Worm (Caenorhabditis elegans): ENCODE results near the gene T28C12.2.
A peak's percentile ranks its signal among the peaks of the same experiment; 100 is the strongest.

The T28C12.2 gene

DNA sequence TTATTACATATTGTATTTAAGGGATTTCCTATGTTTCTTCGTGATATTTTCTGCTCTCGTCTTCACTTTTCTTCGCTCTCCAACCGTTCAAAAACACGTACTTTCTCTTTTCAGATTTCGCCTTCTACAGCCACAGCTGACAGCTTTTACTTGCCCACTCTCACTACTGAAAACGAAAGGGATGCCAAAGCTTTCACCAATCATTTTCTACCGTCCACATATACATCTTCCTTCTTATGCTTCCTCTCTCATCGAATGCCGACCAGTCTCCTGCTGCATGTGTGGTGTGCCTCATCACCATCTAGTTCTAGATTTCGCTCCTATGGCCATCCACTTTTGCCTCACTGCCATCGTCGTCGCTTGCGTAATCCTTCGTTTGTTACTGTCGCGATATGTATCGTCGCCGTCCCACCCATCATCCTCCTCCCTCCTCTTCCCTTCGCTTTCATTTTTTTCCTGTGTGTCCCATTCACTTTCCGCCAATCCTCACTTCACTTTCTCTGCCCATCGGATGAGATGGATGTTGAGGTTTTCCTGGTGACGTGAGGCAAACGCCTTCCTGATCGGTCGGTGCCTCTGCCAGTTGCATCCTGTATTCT, 24.3 kb downstream of the T28C12.2 start:
- TF ChIP-seq gmeb-2 (tag; optimal IDR thresholded peaks at IDR 0.05) (no peak), nhr-232 (tag; optimal IDR thresholded peaks at IDR 0.05) (no peak), F13H6.1 (tag; optimal IDR thresholded peaks at IDR 0.05) (peak; percentile 60), hlh-8 (tag; optimal IDR thresholded peaks at IDR 0.05) (no peak), ceh-31 (tag; optimal IDR thresholded peaks at IDR 0.05) (peak; percentile 20), eyg-1 (tag; optimal IDR thresholded peaks at IDR 0.05) (no peak)

DNA sequence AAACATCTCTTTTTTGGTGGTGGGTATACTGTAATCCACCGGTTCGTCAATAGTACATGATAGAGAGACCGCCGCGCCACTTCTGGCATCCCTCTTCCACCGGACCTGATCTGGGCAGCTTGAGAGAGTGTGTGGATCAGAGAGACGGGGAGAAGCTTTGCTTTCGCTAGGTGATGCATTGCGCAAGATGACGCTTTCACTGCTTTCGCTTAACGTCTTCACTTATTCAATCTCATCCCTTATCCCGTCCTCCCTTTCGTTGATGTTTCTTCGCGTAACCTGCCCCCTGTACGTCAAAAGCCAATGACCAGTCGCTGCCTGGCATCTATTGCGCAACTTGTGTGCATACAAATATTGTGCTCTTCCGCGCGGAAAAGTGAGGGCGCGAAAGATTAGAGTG, 25.2 kb downstream of the T28C12.2 start:
- TF ChIP-seq pag-3 (tag; optimal IDR thresholded peaks at IDR 0.05; ENCODE audit: borderline replicate concordance) (no peak), unc-86 (tag; optimal IDR thresholded peaks at IDR 0.05) (no peak), ref-2 (tag; optimal IDR thresholded peaks at IDR 0.05) (peak; percentile 75), hlh-30 (tag; optimal IDR thresholded peaks at IDR 0.05; ENCODE audit: insufficient read depth) (no peak), C38D4.7 (GFP tag; optimal IDR thresholded peaks at IDR 0.05) (no peak), fkh-6 (tag; optimal IDR thresholded peaks at IDR 0.05) (no peak), ceh-22 (tag; optimal IDR thresholded peaks at IDR 0.05) (no peak), F13H6.1 (tag; optimal IDR thresholded peaks at IDR 0.05) (peak; percentile 78), fkh-10 (GFP tag; optimal IDR thresholded peaks at IDR 0.05) (no peak), odd-2 (tag; optimal IDR thresholded peaks at IDR 0.05) (no peak), dmd-4 (tag; optimal IDR thresholded peaks at IDR 0.05; ENCODE audit: borderline replicate concordance) (peak; percentile 4), unc-42 (tag; optimal IDR thresholded peaks at IDR 0.05) (no peak), ceh-45 (GFP tag; IDR thresholded peaks at IDR 0.05) (no peak), zip-5 (tag; optimal IDR thresholded peaks at IDR 0.05) (no peak), ahr-1 (tag; optimal IDR thresholded peaks at IDR 0.05) (no peak), pqm-1 (tag; optimal IDR thresholded peaks at IDR 0.05) (no peak)

DNA sequence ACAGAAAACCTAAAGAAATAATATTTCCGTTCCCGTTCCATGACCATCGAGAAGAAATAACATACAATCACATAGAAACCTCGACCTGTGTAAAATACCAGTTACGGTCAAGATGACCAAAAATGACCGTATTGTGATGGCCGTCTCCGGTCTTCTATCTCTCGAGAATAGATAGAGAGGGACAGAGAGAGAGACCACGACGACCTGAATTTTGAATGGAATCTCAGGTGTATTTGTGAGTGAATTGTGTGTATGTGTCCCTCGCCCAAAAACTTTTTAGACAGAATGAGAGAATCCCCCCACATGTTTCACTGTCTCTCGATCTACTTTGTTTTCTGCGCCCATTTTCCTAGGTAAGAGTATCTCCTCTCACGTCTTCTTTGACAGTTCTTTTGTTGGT, 25.8 kb downstream of the T28C12.2 start:
- TF ChIP-seq lim-6 (tag; optimal IDR thresholded peaks at IDR 0.05) (no peak), pros-1 (tag; optimal IDR thresholded peaks at IDR 0.05) (no peak), ceh-31 (tag; optimal IDR thresholded peaks at IDR 0.05) (no peak), unc-55 (GFP tag; optimal IDR thresholded peaks at IDR 0.05) (no peak), elt-4 (tag; optimal IDR thresholded peaks at IDR 0.05) (no peak), pha-2 (tag; optimal IDR thresholded peaks at IDR 0.05) (no peak), sdc-2 (tag; optimal IDR thresholded peaks at IDR 0.05) (no peak), F13H6.1 (tag; optimal IDR thresholded peaks at IDR 0.05) (no peak), ceh-48 (tag; optimal IDR thresholded peaks at IDR 0.05) (no peak), ceh-18 (tag; optimal IDR thresholded peaks at IDR 0.05) (no peak), hlh-13 (GFP tag; optimal IDR thresholded peaks at IDR 0.05) (no peak), dve-1 (tag; optimal IDR thresholded peaks at IDR 0.05) (no peak), lin-11 (tag; optimal IDR thresholded peaks at IDR 0.05) (no peak), ahr-1 (tag; optimal IDR thresholded peaks at IDR 0.05) (no peak), pqm-1 (tag; optimal IDR thresholded peaks at IDR 0.05) (no peak)

DNA sequence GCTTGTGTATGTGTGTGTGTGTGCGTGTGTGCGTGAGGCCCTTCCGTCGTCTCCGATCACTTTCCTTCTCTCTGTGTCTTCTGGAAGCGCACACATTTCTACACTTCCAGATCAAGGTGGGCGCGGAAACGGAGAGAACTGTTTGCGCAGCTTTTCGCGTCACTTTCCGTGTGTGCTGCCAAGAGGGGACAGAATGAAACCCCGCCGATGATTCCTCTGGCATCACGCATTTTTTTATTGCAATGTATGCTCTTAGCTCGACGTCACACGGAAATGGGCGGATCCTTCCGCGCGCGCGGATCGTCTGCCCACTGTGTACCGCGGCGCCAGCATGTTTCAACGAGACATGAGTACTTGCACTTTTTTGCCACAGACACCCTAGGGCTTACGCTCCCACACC, 26.4 kb downstream of the T28C12.2 start:
- TF ChIP-seq K02D7.2 (tag; optimal IDR thresholded peaks at IDR 0.05), result no peak
- peak; percentile 55 for TF ChIP-seq F13H6.1 (tag; optimal IDR thresholded peaks at IDR 0.05)

DNA sequence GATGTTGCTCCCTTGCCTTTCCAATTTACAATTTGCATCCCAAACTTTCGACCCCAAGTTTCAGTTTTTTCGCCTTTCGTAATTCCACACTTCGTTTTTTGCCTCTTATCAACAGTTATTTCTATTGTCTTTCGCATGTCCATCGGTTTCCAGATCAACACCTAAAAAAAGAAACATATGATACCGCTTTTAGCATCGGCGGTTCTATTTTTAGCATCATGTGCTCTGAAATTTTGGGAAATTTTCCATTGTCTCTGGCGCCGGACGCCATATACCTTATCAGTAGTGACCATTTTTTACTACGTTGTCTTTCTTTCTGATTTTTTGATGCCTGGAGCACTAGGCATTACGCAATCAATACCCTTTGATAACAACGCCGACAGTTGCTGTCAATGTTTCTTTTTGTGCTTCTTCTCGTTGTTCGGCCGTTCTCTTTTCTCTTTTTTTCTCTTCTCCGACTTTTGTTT, 27.0 kb downstream of the T28C12.2 start, which contains the start of gene bcl-11:
Gene bcl-11 (plus strand): TSS at position 51 of the 467 bp plus-strand sequence.
- TF ChIP-seq unc-3 (GFP tag; conservative IDR thresholded peaks at IDR 0.05) (no peak), unc-3 (tag; optimal IDR thresholded peaks at IDR 0.05) (no peak), elt-2 (tag; optimal IDR thresholded peaks at IDR 0.05) (peak; percentile 22), unc-55 (GFP tag; optimal IDR thresholded peaks at IDR 0.05) (no peak), ref-2 (tag; optimal IDR thresholded peaks at IDR 0.05) (no peak), hlh-6 (tag; optimal IDR thresholded peaks at IDR 0.05) (no peak)
